Worm (Caenorhabditis elegans) whole organism, mixed stage, embryonic: ENCODE data around the gene T02H6.1.

Experiments used
- M03D4.4 ChIP-seq: sonication (generic microtip); optimal IDR thresholded peaks from 2 replicates; lab custom pipeline; 2017; ENCODE audit warnings: mild to moderate bottlenecking, missing genetic modification characterization, missing compliant biosample characterization
- blmp-1 ChIP-seq: fragments of 150-350 bp; optimal IDR thresholded peaks from 2 replicates; lab custom pipeline; 2014; ENCODE audit warnings: missing biosample characterization, missing genetic modification characterization
- elt-3 ChIP-seq: fragments of 150-350 bp; optimal IDR thresholded peaks from 2 replicates; lab custom pipeline; 2014; ENCODE audit warnings: missing biosample characterization, missing genetic modification characterization
- mab-5 ChIP-seq: fragments of 150-350 bp; optimal IDR thresholded peaks from 2 replicates; lab custom pipeline; 2014; ENCODE audit warnings: missing biosample characterization, missing genetic modification characterization
- mep-1 ChIP-seq: fragments of 150-350 bp; optimal IDR thresholded peaks from 2 replicates; lab custom pipeline; 2017; ENCODE audit warnings: missing biosample characterization, missing genetic modification reagents, missing genetic modification characterization, inconsistent platforms
- nhr-2 ChIP-seq: fragments of 150-350 bp; optimal IDR thresholded peaks from 2 replicates; lab custom pipeline; 2014; ENCODE audit warnings: missing biosample characterization, missing genetic modification characterization
- nhr-237 ChIP-seq: fragments of 150-350 bp; optimal IDR thresholded peaks from 2 replicates; lab custom pipeline; 2014; ENCODE audit warnings: missing biosample characterization, missing genetic modification characterization
- nhr-76 ChIP-seq: sonication (generic microtip); optimal IDR thresholded peaks from 2 replicates; lab custom pipeline; 2017; ENCODE audit warnings: missing biosample characterization, missing genetic modification characterization
- pha-4 ChIP-seq: fragments of 150-350 bp; optimal IDR thresholded peaks from 2 replicates; lab custom pipeline; 2018; ENCODE audit warnings: missing biosample characterization, missing genetic modification reagents, missing genetic modification characterization
- unc-39 ChIP-seq: fragments of 150-350 bp; optimal IDR thresholded peaks from 2 replicates; lab custom pipeline; 2014; ENCODE audit warnings: missing biosample characterization, missing genetic modification characterization
- unc-62 ChIP-seq: fragments of 150-350 bp; optimal IDR thresholded peaks from 2 replicates; lab custom pipeline; 2014; ENCODE audit warnings: missing biosample characterization, missing genetic modification reagents, missing genetic modification characterization
- ztf-11 ChIP-seq: fragments of 150-350 bp; optimal IDR thresholded peaks from 2 replicates; lab custom pipeline; 2014; ENCODE audit warnings: missing biosample characterization, missing genetic modification characterization

ce11 chrII:729931-730330, 20.8 kb downstream of the T02H6.1 start:
- no peak for TF ChIP-seq ztf-11
- TF ChIP-seq blmp-1 (tag; lab: Kevin White, UChicago) = no peak
- TF ChIP-seq nhr-2 = no peak
- TF ChIP-seq nhr-237 (tag; lab: Kevin White, UChicago) = no peak
- no peak for TF ChIP-seq M03D4.4 (tag; lab: Kevin White, UChicago)
- TF ChIP-seq elt-3 (tag; lab: Kevin White, UChicago) = no peak
- no peak for TF ChIP-seq nhr-76 (tag; lab: Kevin White, UChicago)
- no peak for TF ChIP-seq pha-4 (tag; lab: Kevin White, UChicago)
- no peak for TF ChIP-seq unc-62
- no peak for TF ChIP-seq mab-5 (tag; lab: Kevin White, UChicago)
- TF ChIP-seq unc-39 (tag; lab: Kevin White, UChicago) = no peak
- TF ChIP-seq mep-1 (tag; lab: Kevin White, UChicago) = no peak
